Worm (Caenorhabditis elegans): ENCODE results near the gene C55B6.4.

DNA sequence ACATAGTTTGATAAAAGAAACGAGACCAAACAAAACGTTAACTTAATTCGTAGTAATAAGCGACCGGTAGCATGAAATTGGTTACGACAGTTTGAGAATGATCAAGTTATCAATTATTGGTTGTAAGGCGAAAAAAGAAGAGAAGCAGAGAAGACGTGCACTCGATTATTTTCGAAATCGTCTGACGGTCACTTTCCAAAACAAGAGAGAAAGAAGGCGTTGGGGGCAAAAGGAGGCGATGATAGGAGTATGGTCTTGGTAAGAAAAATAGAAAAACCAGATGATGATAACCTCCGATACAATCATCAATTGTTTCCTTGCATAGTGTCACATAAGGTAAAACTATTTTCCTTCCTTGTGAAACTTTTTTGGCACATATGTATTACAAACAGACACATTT lies 30.0 kb downstream of the C55B6.4 start:
- TF ChIP-seq T22C8.4 (GFP tag; IDR thresholded peaks at IDR 0.05) (no peak), ztf-23 (GFP tag; IDR thresholded peaks at IDR 0.05) (no peak), med-1 (GFP tag; optimal IDR thresholded peaks at IDR 0.05; ENCODE audit: insufficient read depth) (no peak), ref-1 (GFP tag; conservative IDR thresholded peaks at IDR 0.05) (no peak), flt-1 (GFP tag; IDR thresholded peaks at IDR 0.05) (no peak), cog-1 (tag; optimal IDR thresholded peaks at IDR 0.05) (no peak), tab-1 (GFP tag; IDR thresholded peaks at IDR 0.05) (no peak), ztf-29 (GFP tag; IDR thresholded peaks at IDR 0.05) (no peak), klf-2 (GFP tag; conservative IDR thresholded peaks at IDR 0.05) (no peak)
